Fruit fly (Drosophila melanogaster) S2 (cell line): ENCODE results near the gene Samuel.
A peak's percentile ranks its signal among the peaks of the same experiment; 100 is the strongest.

Experiments used
- CG8478 ChIP-seq: fragments of >200 bp; optimal IDR thresholded peaks from 2 replicates; lab custom pipeline; 2018
- CTCF ChIP-seq, 2 experiments: fragments of >200 bp; optimal IDR thresholded peaks; 2 replicates each; lab custom pipeline; 2018

Gene Samuel

dm6 chr2L:10987370-10987853 is 79.4 kb downstream of the Samuel start, which contains the start of the genes piwi and CG12253:
Gene piwi (minus strand): TSS chr2L:10987420.
Gene CG12253 (plus strand): TSS chr2L:10987806.
- TF ChIP-seq CTCF (optimal IDR thresholded peaks at IDR 0.05; lab: Kevin White, UChicago): no peak
- no peak for TF ChIP-seq CG8478 (lab: Kevin White, UChicago)

dm6 chr2L:10986138-10986537 is 80.7 kb downstream of the Samuel start:
- TF ChIP-seq CG8478 (lab: Kevin White, UChicago): no peak
- peak; percentile 49 to 91 for TF ChIP-seq CTCF (optimal IDR thresholded peaks at IDR 0.05; lab: Kevin White, UChicago)

dm6 chr2L:10976864-10977586 is 89.8 kb downstream of the Samuel start:
- no peak for TF ChIP-seq CTCF (optimal IDR thresholded peaks at IDR 0.05; lab: Kevin White, UChicago)
- TF ChIP-seq CG8478 (lab: Kevin White, UChicago): no peak

dm6 chr2L:10976046-10976863 is 90.5 kb downstream of the Samuel start, which contains the start of the genes ATPsynG and SCAR:
Gene ATPsynG (minus strand): TSS chr2L:10976399.
Gene SCAR (plus strand): TSS chr2L:10976772.
- TF ChIP-seq CG8478 (lab: Kevin White, UChicago) (no peak), CTCF (optimal IDR thresholded peaks at IDR 0.05; lab: Kevin White, UChicago) (peak; percentile 17 to 21)

dm6 chr2L:10975193-10975592 is 91.6 kb downstream of the Samuel start, which contains the start of gene abo:
Gene abo (minus strand): TSS chr2L:10975293.
- no peak for TF ChIP-seq CG8478 (lab: Kevin White, UChicago)
- no peak for TF ChIP-seq CTCF (optimal IDR thresholded peaks at IDR 0.05; lab: Kevin White, UChicago)

dm6 chr2L:10974638-10975037 is 92.2 kb downstream of the Samuel start:
- TF ChIP-seq CTCF (optimal IDR thresholded peaks at IDR 0.05; lab: Kevin White, UChicago): no peak

- TF ChIP-seq CG8478 (lab: Kevin White, UChicago): no peak
- TF ChIP-seq CTCF (optimal IDR thresholded peaks at IDR 0.05; lab: Kevin White, UChicago): no peak
Observed at dm6 chr2L:10972224-10972623, 94.6 kb downstream of the Samuel start, which contains the start of gene CG16743. Gene CG16743 (plus strand): TSS chr2L:10972280.

dm6 chr2L:10970134-10970533 is 96.7 kb downstream of the Samuel start, which contains the start of the genes Tmem214 and YL-1:
Gene Tmem214 (minus strand): TSS chr2L:10970275.
Gene YL-1 (plus strand): TSS chr2L:10970443.
- no peak for TF ChIP-seq CTCF (optimal IDR thresholded peaks at IDR 0.05; lab: Kevin White, UChicago)
- no peak for TF ChIP-seq CG8478 (lab: Kevin White, UChicago)

dm6 chr2L:10968009-10968383 is 98.8 kb downstream of the Samuel start:
- TF ChIP-seq CTCF (optimal IDR thresholded peaks at IDR 0.05; lab: Kevin White, UChicago) (no peak), CG8478 (lab: Kevin White, UChicago) (no peak)

- TF ChIP-seq CG8478 (lab: Kevin White, UChicago) (no peak), CTCF (optimal IDR thresholded peaks at IDR 0.05; lab: Kevin White, UChicago) (no peak)
Observed at dm6 chr2L:10967257-10968008, 99.4 kb downstream of the Samuel start.

dm6 chr2L:10965962-10966361 is 100.8 kb downstream of the Samuel start:
- TF ChIP-seq CTCF (optimal IDR thresholded peaks at IDR 0.05; lab: Kevin White, UChicago) (no peak), CG8478 (lab: Kevin White, UChicago) (no peak)

dm6 chr2L:10964493-10964892 is 102.3 kb downstream of the Samuel start:
- TF ChIP-seq CTCF (optimal IDR thresholded peaks at IDR 0.05; lab: Kevin White, UChicago) (peak; percentile 1 to 59), CG8478 (lab: Kevin White, UChicago) (no peak)

- TF ChIP-seq CTCF (optimal IDR thresholded peaks at IDR 0.05; lab: Kevin White, UChicago) (no peak), CG8478 (lab: Kevin White, UChicago) (no peak)
Observed at dm6 chr2L:10963979-10964378, 102.8 kb downstream of the Samuel start, which contains the start of gene dpr2. Gene dpr2 (minus strand): TSS chr2L:10964153.
